Worm (Caenorhabditis elegans) whole organism, mixed stage, embryonic: ENCODE data around the gene sss-1.
A peak's percentile ranks its signal among the peaks of the same experiment; 100 is the strongest.

Experiments
- M03D4.4 ChIP-seq: sonication (generic microtip); optimal IDR thresholded peaks from 2 replicates; lab custom pipeline; 2017; ENCODE audit warnings: mild to moderate bottlenecking, missing genetic modification characterization, missing compliant biosample characterization
- bed-3 ChIP-seq: fragments of 200-800 bp; sonication (Bioruptor generic); optimal IDR thresholded peaks from 3 replicates; lab custom pipeline; 2018; ENCODE audit warnings: mild to moderate bottlenecking, missing genetic modification characterization, moderate library complexity, missing compliant biosample characterization
- blmp-1 ChIP-seq: fragments of 150-350 bp; optimal IDR thresholded peaks from 2 replicates; lab custom pipeline; 2014; ENCODE audit warnings: missing biosample characterization, missing genetic modification characterization
- ceh-39 ChIP-seq: fragments of 150-350 bp; optimal IDR thresholded peaks from 2 replicates; lab custom pipeline; 2014; ENCODE audit warnings: missing biosample characterization, missing genetic modification characterization
- ceh-43 ChIP-seq: fragments of 200-800 bp; sonication (Bioruptor generic); optimal IDR thresholded peaks from 2 replicates; lab custom pipeline; 2018; ENCODE audit warnings: mild to moderate bottlenecking, missing genetic modification characterization, moderate library complexity, missing compliant biosample characterization
- ceh-83 ChIP-seq: fragments of 200-800 bp; sonication (Bioruptor generic); optimal IDR thresholded peaks from 2 replicates; lab custom pipeline; 2018; ENCODE audit warnings: mild to moderate bottlenecking, missing genetic modification characterization, missing compliant biosample characterization
- ces-1 ChIP-seq: fragments of 150-350 bp; optimal IDR thresholded peaks from 2 replicates; lab custom pipeline; 2014; ENCODE audit warnings: missing biosample characterization, missing genetic modification reagents, missing genetic modification characterization
- cnd-1 ChIP-seq: fragments of 200-800 bp; sonication (Bioruptor generic); optimal IDR thresholded peaks from 2 replicates; lab custom pipeline; 2018; ENCODE audit warnings: mild to moderate bottlenecking, missing genetic modification characterization, missing compliant biosample characterization
- drap-1 ChIP-seq: fragments of 200-800 bp; sonication (Bioruptor generic); optimal IDR thresholded peaks from 3 replicates; lab custom pipeline; 2018; ENCODE audit warnings: mild to moderate bottlenecking, missing genetic modification characterization, missing compliant biosample characterization
- elt-1 ChIP-seq: sonication (generic microtip); optimal IDR thresholded peaks from 2 replicates; lab custom pipeline; 2017; ENCODE audit warnings: missing genetic modification characterization, mild to moderate bottlenecking, missing compliant biosample characterization, antibody characterized with exemption, moderate library complexity, borderline replicate concordance; ENCODE audit not compliant: insufficient read depth
- elt-3 ChIP-seq: fragments of 150-350 bp; optimal IDR thresholded peaks from 2 replicates; lab custom pipeline; 2014; ENCODE audit warnings: missing biosample characterization, missing genetic modification characterization
- flh-1 ChIP-seq: fragments of 200-800 bp; sonication (Bioruptor generic); optimal IDR thresholded peaks from 2 replicates; lab custom pipeline; 2018; ENCODE audit warnings: mild to moderate bottlenecking, missing genetic modification characterization, moderate library complexity, missing compliant biosample characterization
- hlh-1 ChIP-seq: fragments of 150-350 bp; optimal IDR thresholded peaks from 2 replicates; lab custom pipeline; 2014; ENCODE audit warnings: missing biosample characterization, missing genetic modification reagents, missing genetic modification characterization
- lin-13 ChIP-seq: fragments of 150-350 bp; optimal IDR thresholded peaks from 2 replicates; lab custom pipeline; 2014; ENCODE audit warnings: missing biosample characterization, missing genetic modification characterization
- lin-32 ChIP-seq: fragments of 200-800 bp; sonication (Bioruptor generic); optimal IDR thresholded peaks from 2 replicates; lab custom pipeline; 2018; ENCODE audit warnings: mild to moderate bottlenecking, missing genetic modification characterization, missing compliant biosample characterization
- lsy-2 ChIP-seq: fragments of 150-350 bp; optimal IDR thresholded peaks from 2 replicates; lab custom pipeline; 2014; ENCODE audit warnings: missing biosample characterization, missing genetic modification characterization
- mab-5 ChIP-seq: fragments of 150-350 bp; optimal IDR thresholded peaks from 2 replicates; lab custom pipeline; 2014; ENCODE audit warnings: missing biosample characterization, missing genetic modification characterization
- mep-1 ChIP-seq: fragments of 150-350 bp; optimal IDR thresholded peaks from 2 replicates; lab custom pipeline; 2017; ENCODE audit warnings: missing biosample characterization, missing genetic modification reagents, missing genetic modification characterization, inconsistent platforms
- mls-2 ChIP-seq: sonication (generic microtip); optimal IDR thresholded peaks from 2 replicates; lab custom pipeline; 2016; ENCODE audit warnings: mild to moderate bottlenecking, missing genetic modification characterization, moderate library complexity, missing compliant biosample characterization
- nhr-12 ChIP-seq: fragments of 150-350 bp; optimal IDR thresholded peaks from 2 replicates; lab custom pipeline; 2014; ENCODE audit warnings: missing biosample characterization, missing genetic modification characterization
- nhr-2 ChIP-seq: fragments of 150-350 bp; optimal IDR thresholded peaks from 2 replicates; lab custom pipeline; 2014; ENCODE audit warnings: missing biosample characterization, missing genetic modification characterization
- nhr-237 ChIP-seq: fragments of 150-350 bp; optimal IDR thresholded peaks from 2 replicates; lab custom pipeline; 2014; ENCODE audit warnings: missing biosample characterization, missing genetic modification characterization
- nhr-28 ChIP-seq: fragments of 150-350 bp; optimal IDR thresholded peaks from 2 replicates; lab custom pipeline; 2014; ENCODE audit warnings: missing biosample characterization, missing genetic modification characterization
- nhr-76 ChIP-seq: sonication (generic microtip); optimal IDR thresholded peaks from 2 replicates; lab custom pipeline; 2017; ENCODE audit warnings: missing biosample characterization, missing genetic modification characterization
- pha-4 ChIP-seq: fragments of 150-350 bp; optimal IDR thresholded peaks from 2 replicates; lab custom pipeline; 2018; ENCODE audit warnings: missing biosample characterization, missing genetic modification reagents, missing genetic modification characterization
- sem-2 ChIP-seq: fragments of 200-800 bp; sonication (Bioruptor generic); optimal IDR thresholded peaks from 2 replicates; lab custom pipeline; 2018; ENCODE audit warnings: mild to moderate bottlenecking, missing genetic modification characterization, missing compliant biosample characterization
- snpc-4 ChIP-seq: fragments of 150-350 bp; optimal IDR thresholded peaks from 2 replicates; lab custom pipeline; 2014; ENCODE audit warnings: missing biosample characterization, missing genetic modification characterization
- sptf-1 ChIP-seq: sonication (generic microtip); optimal IDR thresholded peaks from 2 replicates; lab custom pipeline; 2017; ENCODE audit warnings: mild to moderate bottlenecking, missing genetic modification characterization, moderate library complexity, missing compliant biosample characterization
- tbx-8 ChIP-seq: fragments of 200-800 bp; sonication (Bioruptor generic); optimal IDR thresholded peaks from 2 replicates; lab custom pipeline; 2018; ENCODE audit warnings: mild to moderate bottlenecking, missing genetic modification characterization, moderate library complexity, missing compliant biosample characterization
- unc-120 ChIP-seq: sonication (generic microtip); optimal IDR thresholded peaks from 2 replicates; lab custom pipeline; 2017; ENCODE audit warnings: missing genetic modification characterization, missing compliant biosample characterization; ENCODE audit not compliant: poor library complexity, severe bottlenecking
- unc-39 ChIP-seq: fragments of 150-350 bp; optimal IDR thresholded peaks from 2 replicates; lab custom pipeline; 2014; ENCODE audit warnings: missing biosample characterization, missing genetic modification characterization
- unc-62 ChIP-seq: fragments of 150-350 bp; optimal IDR thresholded peaks from 2 replicates; lab custom pipeline; 2014; ENCODE audit warnings: missing biosample characterization, missing genetic modification reagents, missing genetic modification characterization
- zip-8 ChIP-seq: fragments of 150-350 bp; optimal IDR thresholded peaks from 2 replicates; lab custom pipeline; 2014; ENCODE audit warnings: missing biosample characterization, missing genetic modification characterization
- ztf-11 ChIP-seq: fragments of 150-350 bp; optimal IDR thresholded peaks from 2 replicates; lab custom pipeline; 2014; ENCODE audit warnings: missing biosample characterization, missing genetic modification characterization

Gene sss-1

ce11 chrIV:9852818-9853466 is 40.6 kb downstream of the sss-1 start:
- TF ChIP-seq pha-4 (tag; lab: Kevin White, UChicago) (no peak), mep-1 (tag; lab: Kevin White, UChicago) (no peak), hlh-1 (no peak), lin-32 (GFP tag; lab: Kevin White, UChicago) (peak; percentile 62), ceh-39 (no peak), snpc-4 (tag; lab: Kevin White, UChicago) (no peak), mab-5 (no peak)
- TF ChIP-seq, all 35 proteins: peak for 1

ce11 chrIV:9852250-9852649 is 41.3 kb downstream of the sss-1 start, which contains the start of gene ssq-1:
TSS of gene ssq-1 (plus strand) at chrIV:9852550.
- TF ChIP-seq unc-39 (tag; lab: Kevin White, UChicago) (no peak), drap-1 (no peak), lin-13 (tag; lab: Kevin White, UChicago) (no peak), elt-1 (no peak), nhr-237 (no peak)

ce11 chrIV:9850931-9851330 is 42.6 kb downstream of the sss-1 start, which contains the start of gene ssp-10:
TSS of gene ssp-10 (minus strand) at chrIV:9851031.
- TF ChIP-seq nhr-76 (tag; lab: Kevin White, UChicago) (no peak), nhr-28 (tag; lab: Kevin White, UChicago) (no peak), zip-8 (tag; lab: Kevin White, UChicago) (no peak), unc-39 (tag; lab: Kevin White, UChicago) (no peak), mab-5 (no peak), mep-1 (tag; lab: Kevin White, UChicago) (no peak), nhr-12 (no peak)

ce11 chrIV:9849624-9850023 is 43.9 kb downstream of the sss-1 start, which contains the start of gene K07F5.8:
TSS of gene K07F5.8 (minus strand) at chrIV:9849724.
- TF ChIP-seq ces-1 (GFP tag; lab: Kevin White, UChicago) (no peak), nhr-12 (no peak), lin-32 (GFP tag; lab: Kevin White, UChicago) (no peak), drap-1 (no peak), unc-39 (tag; lab: Kevin White, UChicago) (no peak), lsy-2 (tag; lab: Kevin White, UChicago) (no peak), lin-13 (tag; lab: Kevin White, UChicago) (no peak), hlh-1 (no peak), bed-3 (GFP tag; lab: Kevin White, UChicago) (no peak), mls-2 (no peak), ceh-43 (GFP tag; lab: Kevin White, UChicago) (no peak), cnd-1 (tag; lab: Kevin White, UChicago) (no peak), tbx-8 (GFP tag; lab: Kevin White, UChicago) (no peak), mep-1 (tag; lab: Kevin White, UChicago) (no peak)
- TF ChIP-seq, all 35 proteins: peak for 0

- TF ChIP-seq ceh-43 (GFP tag; lab: Kevin White, UChicago), result no peak
- TF ChIP-seq lsy-2 (tag; lab: Kevin White, UChicago), result no peak
- no peak for TF ChIP-seq unc-62 (GFP tag; lab: Kevin White, UChicago)
These were observed 45.5 kb downstream of the sss-1 start, which contains the start of gene K07F5.7 for ce11 chrIV:9848075-9848474. TSS of gene K07F5.7 (minus strand) at chrIV:9848175.

- TF ChIP-seq drap-1 (no peak), hlh-1 (no peak), nhr-12 (no peak), ztf-11 (no peak), elt-3 (tag; lab: Kevin White, UChicago) (no peak), M03D4.4 (tag; lab: Kevin White, UChicago) (no peak), nhr-237 (no peak), flh-1 (no peak), nhr-28 (tag; lab: Kevin White, UChicago) (no peak), cnd-1 (tag; lab: Kevin White, UChicago) (no peak), nhr-2 (tag; lab: Kevin White, UChicago) (no peak), mep-1 (tag; lab: Kevin White, UChicago) (no peak), tbx-8 (GFP tag; lab: Kevin White, UChicago) (no peak), sem-2 (GFP tag; lab: Kevin White, UChicago) (no peak), blmp-1 (no peak), lin-13 (tag; lab: Kevin White, UChicago) (no peak), unc-120 (tag; lab: Kevin White, UChicago) (no peak), ceh-83 (GFP tag; lab: Kevin White, UChicago) (no peak), sptf-1 (tag; lab: Kevin White, UChicago) (no peak), bed-3 (GFP tag; lab: Kevin White, UChicago) (no peak)
These were observed 47.0 kb downstream of the sss-1 start, which contains the start of gene K07F5.6 for ce11 chrIV:9846574-9846973. TSS of gene K07F5.6 (minus strand) at chrIV:9846674.
